Worm (Caenorhabditis elegans): Measurements from ENCODE around the gene clec-20.

The clec-20 gene

ce11 chrII:1589845-1590244 lies 5.2 kb downstream of the clec-20 start, which contains the start of gene T07H3.7:
T07H3.7 (minus strand) TSS chrII:1589945.
- no peak for TF ChIP-seq nhr-120 (GFP tag; IDR thresholded peaks at IDR 0.05)
- no peak for TF ChIP-seq attf-3 (GFP tag; conservative IDR thresholded peaks at IDR 0.05)
- TF ChIP-seq ceh-91 (GFP tag; IDR thresholded peaks at IDR 0.05) = no peak
- no peak for TF ChIP-seq hlh-12 (tag; optimal IDR thresholded peaks at IDR 0.05)
- no peak for TF ChIP-seq F37B4.10 (GFP tag; IDR thresholded peaks at IDR 0.05)
- no peak for TF ChIP-seq hlh-26 (GFP tag; conservative IDR thresholded peaks at IDR 0.05)
- no peak for TF ChIP-seq dpl-1 (GFP tag; optimal IDR thresholded peaks at IDR 0.05)
- TF ChIP-seq Y95B8A.8 (GFP tag; IDR thresholded peaks at IDR 0.05) = no peak
- no peak for TF ChIP-seq B0261.1 (tag; optimal IDR thresholded peaks at IDR 0.05)
- no peak for TF ChIP-seq nfya-2 (GFP tag; IDR thresholded peaks at IDR 0.05)
- TF ChIP-seq mcd-1 (GFP tag; IDR thresholded peaks at IDR 0.05) = no peak
- TF ChIP-seq C06A6.2 (GFP tag; conservative IDR thresholded peaks at IDR 0.05) = no peak

ce11 chrII:1586305-1586704 lies 8.7 kb downstream of the clec-20 start, which contains the start of gene T07H3.8:
T07H3.8 (plus strand) TSS chrII:1586605.
- TF ChIP-seq tlf-1 (GFP tag; optimal IDR thresholded peaks at IDR 0.05) (no peak), cebp-2 (GFP tag; IDR thresholded peaks at IDR 0.05) (no peak), ceh-58 (GFP tag; IDR thresholded peaks at IDR 0.05) (no peak), Y53G8AR.9 (GFP tag; conservative IDR thresholded peaks at IDR 0.05) (no peak), snpc-1.3 (tag; optimal IDR thresholded peaks at IDR 0.05; ENCODE audit: insufficient read depth) (no peak), ztf-6 (GFP tag; IDR thresholded peaks at IDR 0.05) (no peak), mcd-1 (GFP tag; IDR thresholded peaks at IDR 0.05) (no peak), aptf-3 (GFP tag; IDR thresholded peaks at IDR 0.05) (no peak), F37B4.10 (GFP tag; IDR thresholded peaks at IDR 0.05) (no peak), akir-1 (GFP tag; optimal IDR thresholded peaks at IDR 0.05) (no peak), snpc-4 (GFP tag; optimal IDR thresholded peaks at IDR 0.05) (no peak), snpc-4 (tag; optimal IDR thresholded peaks at IDR 0.05) (no peak), F49E8.2 (tag; optimal IDR thresholded peaks at IDR 0.05; ENCODE audit: insufficient read depth) (no peak), zfh-2 (GFP tag; conservative IDR thresholded peaks at IDR 0.05) (no peak), rpc-1 (optimal IDR thresholded peaks at IDR 0.05) (no peak), rpc-1 (tag; optimal IDR thresholded peaks at IDR 0.05) (no peak), ztf-3 (GFP tag; optimal IDR thresholded peaks at IDR 0.05) (no peak), hlh-26 (GFP tag; conservative IDR thresholded peaks at IDR 0.05) (no peak), unc-62 (GFP tag; optimal IDR thresholded peaks at IDR 0.05) (no peak)

ce11 chrII:1584140-1584539 lies 10.9 kb downstream of the clec-20 start, which contains the start of gene clec-21:
clec-21 (minus strand) TSS chrII:1584240.
- no peak for TF ChIP-seq egrh-3 (GFP tag; IDR thresholded peaks at IDR 0.05)
- TF ChIP-seq K11D2.4 (GFP tag; IDR thresholded peaks at IDR 0.05) = no peak
- no peak for TF ChIP-seq C06A6.2 (GFP tag; conservative IDR thresholded peaks at IDR 0.05)
- TF ChIP-seq snpc-3.4 (tag; optimal IDR thresholded peaks at IDR 0.05) = no peak
- no peak for TF ChIP-seq fkh-3 (tag; optimal IDR thresholded peaks at IDR 0.05)
- no peak for TF ChIP-seq nhr-80 (tag; optimal IDR thresholded peaks at IDR 0.05)
- no peak for TF ChIP-seq ceh-58 (GFP tag; IDR thresholded peaks at IDR 0.05)
- no peak for TF ChIP-seq attf-3 (GFP tag; conservative IDR thresholded peaks at IDR 0.05)
- no peak for TF ChIP-seq hmg-20 (GFP tag; IDR thresholded peaks at IDR 0.05)

ce11 chrII:1579886-1580285 lies 15.2 kb downstream of the clec-20 start, which contains the start of gene math-38:
math-38 (minus strand) TSS chrII:1579986.
- TF ChIP-seq unc-62 (GFP tag; optimal IDR thresholded peaks at IDR 0.05) = no peak
- TF ChIP-seq F57C9.4 (tag; optimal IDR thresholded peaks at IDR 0.05) = no peak
- no peak for TF ChIP-seq ztf-6 (GFP tag; IDR thresholded peaks at IDR 0.05)
- peak; percentile 22 for TF ChIP-seq nhr-80 (tag; optimal IDR thresholded peaks at IDR 0.05)
- no peak for TF ChIP-seq attf-6 (GFP tag; IDR thresholded peaks at IDR 0.05)

All from whole organism, young adult.